Worm (Caenorhabditis elegans): ENCODE results near the gene K09C8.9.

DNA sequence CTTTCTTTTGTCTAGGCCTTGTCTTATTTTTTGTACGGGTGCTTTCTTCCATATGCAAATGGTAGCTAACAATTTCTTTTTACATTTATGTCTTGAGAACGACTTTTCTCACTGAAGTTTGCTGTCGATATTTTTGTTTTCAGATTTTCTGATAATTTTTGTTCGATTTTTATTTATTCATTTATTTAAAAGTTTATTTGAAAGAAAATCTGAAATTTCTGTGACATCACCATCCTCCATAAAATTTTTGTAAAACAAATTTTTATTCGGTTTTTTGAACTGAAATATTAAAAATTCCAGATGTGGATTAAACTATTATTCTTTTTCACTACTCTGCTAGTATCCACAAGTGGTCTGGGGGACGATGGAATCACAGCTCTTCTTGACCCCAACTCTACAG lies 13.8 kb downstream of the K09C8.9 start, which contains the start of gene pbo-4:
- no peak for TF ChIP-seq T22C8.4 (GFP tag; IDR thresholded peaks at IDR 0.05)
- TF ChIP-seq ref-1 (GFP tag; conservative IDR thresholded peaks at IDR 0.05), result no peak
- TF ChIP-seq cog-1 (tag; optimal IDR thresholded peaks at IDR 0.05), result no peak
- no peak for TF ChIP-seq klf-2 (GFP tag; conservative IDR thresholded peaks at IDR 0.05)
- TF ChIP-seq ztf-29 (GFP tag; IDR thresholded peaks at IDR 0.05), result no peak
- TF ChIP-seq ztf-23 (GFP tag; IDR thresholded peaks at IDR 0.05), result no peak

Data from whole organism, midembryonic.